Fruit fly (Drosophila melanogaster): ENCODE measurements around the gene Alr.

Alr gene

DNA sequence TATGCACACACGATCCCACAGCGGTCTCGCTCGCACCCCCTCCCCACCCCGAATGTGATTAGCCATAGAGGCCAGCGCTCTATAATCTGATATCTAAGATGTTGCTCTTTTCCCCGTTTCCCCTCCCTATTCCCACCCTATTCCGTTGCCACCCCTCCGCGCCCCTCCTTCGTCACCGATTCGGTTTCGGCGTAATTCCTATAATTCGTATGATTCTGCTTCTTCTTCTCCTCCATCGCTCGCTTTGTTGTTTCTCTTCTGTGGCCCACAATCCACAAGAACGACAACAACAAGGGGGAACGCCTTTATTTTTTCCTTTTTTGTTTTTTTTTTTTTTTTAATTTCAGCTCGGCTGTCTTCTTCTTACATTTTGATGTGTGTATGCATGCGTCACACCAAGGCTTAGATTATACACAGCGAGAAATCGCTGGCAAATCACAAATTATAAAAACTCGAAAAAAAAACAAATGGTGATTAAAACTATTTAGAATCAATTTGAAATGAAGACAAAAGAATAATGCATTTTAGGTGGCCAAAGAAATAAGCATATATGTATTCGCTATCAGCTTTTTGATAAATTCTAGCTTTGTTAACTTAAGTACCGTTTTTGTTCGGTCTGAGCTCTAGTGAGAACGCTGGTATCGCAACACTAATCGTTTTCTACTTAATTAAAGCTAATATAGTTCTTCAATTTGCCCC lies 21.9 kb downstream of the Alr start (continued):
- TF ChIP-seq CG18619 (GFP tag; optimal IDR thresholded peaks at IDR 0.05) = peak; percentile 3
- TF ChIP-seq stwl (tag; optimal IDR thresholded peaks at IDR 0.05) = peak; percentile 20
- TF ChIP-seq usp (GFP tag; optimal IDR thresholded peaks at IDR 0.05) = no peak
- TF ChIP-seq sima (GFP tag; optimal IDR thresholded peaks at IDR 0.05) = no peak
- no peak for TF ChIP-seq gcm2 (GFP tag; optimal IDR thresholded peaks at IDR 0.05)
- TF ChIP-seq CG9437 (GFP tag; optimal IDR thresholded peaks at IDR 0.05) = no peak
- no peak for TF ChIP-seq dysf (GFP tag; IDR thresholded peaks at IDR 0.05)
- TF ChIP-seq CG4282 (GFP tag; optimal IDR thresholded peaks at IDR 0.05) = no peak
- TF ChIP-seq nmo (GFP tag; optimal IDR thresholded peaks at IDR 0.05) = peak; percentile 55
- no peak for TF ChIP-seq MTF-1 (GFP tag; optimal IDR thresholded peaks at IDR 0.05; ENCODE audit: borderline replicate concordance)
- no peak for TF ChIP-seq Elba2 (GFP tag; optimal IDR thresholded peaks at IDR 0.05)
- no peak for TF ChIP-seq CG8089 (GFP tag; optimal IDR thresholded peaks at IDR 0.05)
- TF ChIP-seq CG6683 (GFP tag; optimal IDR thresholded peaks at IDR 0.05) = no peak
- TF ChIP-seq CG4707 (GFP tag; optimal IDR thresholded peaks at IDR 0.05) = no peak
- TF ChIP-seq CG3163 (GFP tag; optimal IDR thresholded peaks at IDR 0.05) = peak; percentile 13
- no peak for TF ChIP-seq Dll (GFP tag; IDR thresholded peaks at IDR 0.05; ENCODE audit: partially characterized antibody)
- peak; percentile 78 for TF ChIP-seq Med (GFP tag)
- TF ChIP-seq CG17829 (tag; optimal IDR thresholded peaks at IDR 0.05) = peak; percentile 61
- 0 out of 3 replicates have a peak, but pooled peaks have one; percentile 23 for TF ChIP-seq croc (GFP tag; conservative IDR thresholded peaks at IDR 0.05)
- peak; percentile 40 for TF ChIP-seq bab2 (GFP tag; optimal IDR thresholded peaks at IDR 0.05)
- TF ChIP-seq CG10979 (tag; optimal IDR thresholded peaks at IDR 0.05) = peak; percentile 79
- TF ChIP-seq CG18262 (tag; optimal IDR thresholded peaks at IDR 0.05) = peak; percentile 75
- TF ChIP-seq run (tag; optimal IDR thresholded peaks at IDR 0.05) = no peak
- TF ChIP-seq CG14441 (GFP tag; IDR thresholded peaks at IDR 0.05) = no peak
- no peak for TF ChIP-seq repo (GFP tag; optimal IDR thresholded peaks at IDR 0.05)
- no peak for TF ChIP-seq CG3995 (GFP tag; optimal IDR thresholded peaks at IDR 0.05)
- peak; percentile 26 for TF ChIP-seq org-1 (GFP tag; optimal IDR thresholded peaks at IDR 0.05)
- peak; percentile 69 for TF ChIP-seq ara (GFP tag; IDR thresholded peaks at IDR 0.05)
- peak; percentile 65 for TF ChIP-seq zfh1 (GFP tag; IDR thresholded peaks at IDR 0.05)
- TF ChIP-seq ac (GFP tag; optimal IDR thresholded peaks at IDR 0.05) = peak; percentile 18
- TF ChIP-seq CG17912 (GFP tag; optimal IDR thresholded peaks at IDR 0.05) = no peak
- no peak for TF ChIP-seq CG8359 (GFP tag; optimal IDR thresholded peaks at IDR 0.05; ENCODE audit: borderline replicate concordance)
- no peak for TF ChIP-seq CG7745 (tag; optimal IDR thresholded peaks at IDR 0.05)
- TF ChIP-seq GATAe (GFP tag; conservative IDR thresholded peaks at IDR 0.05) = no peak
- TF ChIP-seq CG10366 (GFP tag; IDR thresholded peaks at IDR 0.05) = peak; percentile 18; the same call in 1 of the 2 replicates
- TF ChIP-seq lbe (GFP tag; optimal IDR thresholded peaks at IDR 0.05) = peak; percentile 21
- TF ChIP-seq CG6813 (GFP tag; optimal IDR thresholded peaks at IDR 0.05) = peak; percentile 40
- TF ChIP-seq sisA (GFP tag; IDR thresholded peaks at IDR 0.05) = 0 out of 2 replicates have a peak, but pooled peaks have one; percentile 17
- TF ChIP-seq kay (GFP tag; optimal IDR thresholded peaks at IDR 0.05) = peak; percentile 25
- peak; percentile 43 for TF ChIP-seq tin (GFP tag; optimal IDR thresholded peaks at IDR 0.05)
- TF ChIP-seq CG10321 (GFP tag; IDR thresholded peaks at IDR 0.05) = no peak
- peak; percentile 15 for TF ChIP-seq lab (GFP tag; optimal IDR thresholded peaks at IDR 0.05)
- peak; percentile 44 for TF ChIP-seq Ptx1 (GFP tag; IDR thresholded peaks at IDR 0.05)
- no peak for TF ChIP-seq Bdp1 (GFP tag; optimal IDR thresholded peaks at IDR 0.05)
- TF ChIP-seq row (GFP tag; IDR thresholded peaks at IDR 0.05) = peak; percentile 47; the same call in 2 of the 3 replicates
- no peak for TF ChIP-seq HHEX (GFP tag; optimal IDR thresholded peaks at IDR 0.05)
- TF ChIP-seq Fer1 (GFP tag; optimal IDR thresholded peaks at IDR 0.05) = no peak
- TF ChIP-seq CG4730 (GFP tag; IDR thresholded peaks at IDR 0.05) = no peak
- no peak for TF ChIP-seq dm (GFP tag; optimal IDR thresholded peaks at IDR 0.05)
- TF ChIP-seq otp (GFP tag; IDR thresholded peaks at IDR 0.05) = peak; percentile 51; the same call in 1 of the 3 replicates
